Worm (Caenorhabditis elegans): ENCODE data around the gene C25F9.11.

The C25F9.11 gene

ce11 chrV:19432972-19433371 lies at the start of gene C25F9.11:
Gene C25F9.11 (minus strand): TSS chrV:19433072.
- TF ChIP-seq ceh-24 (tag; optimal IDR thresholded peaks at IDR 0.05) (no peak), fax-1 (tag; optimal IDR thresholded peaks at IDR 0.05) (no peak), ref-2 (tag; optimal IDR thresholded peaks at IDR 0.05) (no peak), hlh-6 (tag; optimal IDR thresholded peaks at IDR 0.05) (no peak), pqm-1 (tag; optimal IDR thresholded peaks at IDR 0.05) (no peak)

ce11 chrV:19482535-19482934 lies 49.7 kb upstream of the C25F9.11 start, which contains the start of gene Y43F8B.22:
Gene Y43F8B.22 (plus strand): TSS chrV:19482835.
- no peak for TF ChIP-seq ceh-2 (tag; optimal IDR thresholded peaks at IDR 0.05)
- no peak for TF ChIP-seq elt-4 (tag; optimal IDR thresholded peaks at IDR 0.05)
- no peak for TF ChIP-seq gmeb-2 (tag; optimal IDR thresholded peaks at IDR 0.05)
- TF ChIP-seq pat-9 (tag; optimal IDR thresholded peaks at IDR 0.05), result no peak
- TF ChIP-seq npax-4 (tag; optimal IDR thresholded peaks at IDR 0.05), result no peak
- TF ChIP-seq pha-4 (tag; optimal IDR thresholded peaks at IDR 0.05), result no peak
- no peak for TF ChIP-seq hlh-8 (tag; optimal IDR thresholded peaks at IDR 0.05)
- TF ChIP-seq elt-2 (tag; optimal IDR thresholded peaks at IDR 0.05), result no peak
- no peak for TF ChIP-seq ceh-48 (tag; optimal IDR thresholded peaks at IDR 0.05)
- TF ChIP-seq nfya-1 (tag; optimal IDR thresholded peaks at IDR 0.05), result no peak
- TF ChIP-seq F13H6.1 (tag; optimal IDR thresholded peaks at IDR 0.05), result no peak
- no peak for TF ChIP-seq ets-4 (tag; optimal IDR thresholded peaks at IDR 0.05)
- TF ChIP-seq hlh-15 (tag; optimal IDR thresholded peaks at IDR 0.05), result no peak

ce11 chrV:19477852-19478251 lies 45.0 kb upstream of the C25F9.11 start, which contains the start of gene Y43F8B.9:
Gene Y43F8B.9 (plus strand): TSS chrV:19478152.
- TF ChIP-seq K02D7.2 (tag; optimal IDR thresholded peaks at IDR 0.05) (no peak), sox-2 (GFP tag; IDR thresholded peaks at IDR 0.05) (no peak), ceh-45 (GFP tag; IDR thresholded peaks at IDR 0.05) (no peak), unc-42 (tag; optimal IDR thresholded peaks at IDR 0.05) (no peak), K09A11.1 (tag; optimal IDR thresholded peaks at IDR 0.05; ENCODE audit: insufficient read depth) (no peak), eyg-1 (tag; optimal IDR thresholded peaks at IDR 0.05) (no peak), pqm-1 (tag; optimal IDR thresholded peaks at IDR 0.05) (no peak), syd-9 (tag; optimal IDR thresholded peaks at IDR 0.05) (no peak)

ce11 chrV:19477302-19477701 lies 44.4 kb upstream of the C25F9.11 start:
- TF ChIP-seq unc-3 (GFP tag; conservative IDR thresholded peaks at IDR 0.05) (no peak), unc-3 (tag; optimal IDR thresholded peaks at IDR 0.05) (no peak), ceh-31 (tag; optimal IDR thresholded peaks at IDR 0.05) (no peak), hlh-6 (tag; optimal IDR thresholded peaks at IDR 0.05) (no peak), Y22D7AL.16 (tag; optimal IDR thresholded peaks at IDR 0.05) (no peak), mec-3 (tag; optimal IDR thresholded peaks at IDR 0.05; ENCODE audit: borderline replicate concordance) (no peak), pag-3 (tag; optimal IDR thresholded peaks at IDR 0.05; ENCODE audit: borderline replicate concordance) (no peak), fkh-10 (GFP tag; optimal IDR thresholded peaks at IDR 0.05) (no peak), lim-6 (tag; optimal IDR thresholded peaks at IDR 0.05) (no peak), gmeb-2 (tag; optimal IDR thresholded peaks at IDR 0.05) (no peak), K02D7.2 (tag; optimal IDR thresholded peaks at IDR 0.05) (no peak), unc-42 (tag; optimal IDR thresholded peaks at IDR 0.05) (no peak), T23F11.4 (GFP tag; optimal IDR thresholded peaks at IDR 0.05) (no peak), lin-11 (tag; optimal IDR thresholded peaks at IDR 0.05) (no peak), hlh-15 (tag; optimal IDR thresholded peaks at IDR 0.05) (no peak), dmd-4 (tag; optimal IDR thresholded peaks at IDR 0.05; ENCODE audit: borderline replicate concordance) (no peak), ceh-48 (tag; optimal IDR thresholded peaks at IDR 0.05) (no peak), sdc-2 (tag; optimal IDR thresholded peaks at IDR 0.05) (no peak), fkh-6 (tag; optimal IDR thresholded peaks at IDR 0.05) (no peak), pqm-1 (tag; optimal IDR thresholded peaks at IDR 0.05) (no peak)

All from whole organism, late embryonic.